Worm (Caenorhabditis elegans) whole organism, early embryonic: ENCODE data around the gene plpp-1.3.

Source experiments
- B0310.2 ChIP-seq: sonication (generic microtip); optimal IDR thresholded peaks from 2 replicates; lab custom pipeline; 2016; ENCODE audit warnings: mild to moderate bottlenecking, missing genetic modification characterization, missing compliant biosample characterization
- F13C5.2 ChIP-seq: sonication (generic microtip); optimal IDR thresholded peaks from 2 replicates; lab custom pipeline; 2017; ENCODE audit warnings: mild to moderate bottlenecking, missing genetic modification characterization, inconsistent platforms, missing compliant biosample characterization
- ama-1 ChIP-seq: fragments of 150-350 bp; optimal IDR thresholded peaks from 2 replicates; lab custom pipeline; 2014
- ets-7 ChIP-seq: sonication (generic microtip); optimal IDR thresholded peaks from 2 replicates; lab custom pipeline; 2016; ENCODE audit warnings: missing genotype, missing genetic modification characterization, missing compliant biosample characterization
- flt-1 ChIP-seq: fragments of 200-800 bp; sonication (Bioruptor generic); IDR thresholded peaks from 2 replicates; pipeline ENCODE4 v1.3.6; 2022; ENCODE audit warnings: missing genetic modification characterization, missing compliant biosample characterization
- hmbx-1 ChIP-seq: sonication (generic microtip); optimal IDR thresholded peaks from 2 replicates; lab custom pipeline; 2016; ENCODE audit warnings: mild to moderate bottlenecking, missing genetic modification characterization, missing compliant biosample characterization
- scrt-1 ChIP-seq: fragments of 200-800 bp; sonication (Bioruptor generic); IDR thresholded peaks from 2 replicates; pipeline ENCODE4 v1.3.6; 2022; ENCODE audit warnings: missing genetic modification characterization, missing compliant biosample characterization
- tbx-11 ChIP-seq: fragments of 200-800 bp; sonication (Bioruptor generic); IDR thresholded peaks from 2 replicates; pipeline ENCODE4 v1.3.6; 2022; ENCODE audit warnings: missing genetic modification characterization, missing compliant biosample characterization
- tra-4 ChIP-seq: sonication (generic microtip); optimal IDR thresholded peaks from 2 replicates; lab custom pipeline; 2017; ENCODE audit warnings: missing genetic modification characterization, missing compliant biosample characterization

- TF ChIP-seq ama-1 (no peak), B0310.2 (no peak), tbx-11 (GFP tag; lab: Robert Waterston, UW) (no peak), flt-1 (no peak), scrt-1 (GFP tag; lab: Robert Waterston, UW) (no peak), hmbx-1 (tag; lab: Kevin White, UChicago) (no peak), F13C5.2 (tag; lab: Kevin White, UChicago) (no peak), tra-4 (tag; lab: Kevin White, UChicago) (no peak), ets-7 (tag; lab: Kevin White, UChicago) (no peak)
Measured at ce11 chrX:10659508-10659907, 35.6 kb upstream of the plpp-1.3 start.
